Worm (Caenorhabditis elegans) whole organism, late embryonic: ENCODE data around the gene F31D5.1.

ENCODE experiments used
- T23F11.4 ChIP-seq: fragments of 200-800 bp; sonication (Bioruptor generic); optimal IDR thresholded peaks from 2 replicates; lab custom pipeline; 2018; ENCODE audit warnings: mild to moderate bottlenecking, missing genetic modification characterization, missing compliant biosample characterization
- ceh-2 ChIP-seq: sonication (generic microtip); optimal IDR thresholded peaks from 2 replicates; lab custom pipeline; 2016; ENCODE audit warnings: missing genotype, missing genetic modification characterization, missing compliant biosample characterization
- ceh-22 ChIP-seq: sonication (generic microtip); optimal IDR thresholded peaks from 2 replicates; lab custom pipeline; 2017; ENCODE audit warnings: missing biosample characterization, missing genetic modification characterization
- elt-4 ChIP-seq: sonication (generic microtip); optimal IDR thresholded peaks from 2 replicates; lab custom pipeline; 2016; ENCODE audit warnings: missing genetic modification characterization, missing compliant biosample characterization
- hlh-8 ChIP-seq: sonication (generic microtip); optimal IDR thresholded peaks from 2 replicates; lab custom pipeline; 2016; ENCODE audit warnings: missing genotype, missing genetic modification characterization, missing compliant biosample characterization
- lim-6 ChIP-seq: sonication (generic microtip); optimal IDR thresholded peaks from 2 replicates; lab custom pipeline; 2016; ENCODE audit warnings: missing genetic modification characterization, missing compliant biosample characterization
- lin-11 ChIP-seq: fragments of 200-800 bp; sonication (Bioruptor generic); optimal IDR thresholded peaks from 2 replicates; lab custom pipeline; 2018; ENCODE audit warnings: mild to moderate bottlenecking, missing genetic modification characterization, missing compliant biosample characterization
- pha-4 ChIP-seq: fragments of 150-350 bp; optimal IDR thresholded peaks from 2 replicates; lab custom pipeline; 2018; ENCODE audit warnings: missing biosample characterization, missing genetic modification reagents, missing genetic modification characterization
- sox-2 ChIP-seq: fragments of 200-800 bp; sonication (Bioruptor generic); IDR thresholded peaks from 2 replicates; pipeline ENCODE4 v1.3.6; 2022; ENCODE audit warnings: missing genetic modification reagents, missing genetic modification characterization, missing compliant biosample characterization
- unc-3 ChIP-seq, 2 experiments: fragments of 200-800 bp in 1 of 2; sonication (Bioruptor generic) in 1 of 2; sonication (generic microtip) in 1 of 2; conservative IDR thresholded peaks in 1 of 2; optimal IDR thresholded peaks in 1 of 2; 2 replicates each; pipeline versions ENCODE4 v1.3.6 to Lab custom; 2016 to 2022; ENCODE audit warnings: missing compliant biosample characterization in 2 of 2, missing genetic modification characterization in 2 of 2, missing genetic modification reagents in 1 of 2

DNA sequence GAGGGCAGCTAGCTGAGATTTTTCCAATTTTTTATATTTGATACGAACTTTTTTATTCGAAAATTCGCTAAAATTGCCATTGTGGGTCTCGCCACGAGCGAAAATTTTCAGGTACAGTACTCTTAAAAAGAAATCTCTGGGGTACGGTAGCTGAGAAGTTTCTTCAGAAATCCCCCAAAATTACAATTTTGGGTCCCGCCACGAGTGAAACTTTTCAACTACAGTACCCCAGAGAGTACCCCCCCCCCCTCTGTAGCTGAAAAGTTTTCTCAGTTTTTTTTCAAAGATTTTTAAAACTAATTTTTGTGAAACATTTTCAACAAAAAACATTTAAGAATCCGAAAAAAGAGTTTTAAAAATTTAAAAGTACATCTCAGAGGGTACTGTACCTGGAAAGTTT, 25.8 kb downstream of the F31D5.1 start:
- TF ChIP-seq ceh-2 (tag; lab: Kevin White, UChicago) (no peak), lin-11 (tag; lab: Kevin White, UChicago) (no peak), unc-3 (GFP tag; conservative IDR thresholded peaks at IDR 0.05; lab: Robert Waterston, UW) (no peak), unc-3 (tag; optimal IDR thresholded peaks at IDR 0.05; lab: Kevin White, UChicago) (no peak), T23F11.4 (GFP tag; lab: Kevin White, UChicago) (no peak), hlh-8 (tag; lab: Kevin White, UChicago) (no peak), lim-6 (tag; lab: Kevin White, UChicago) (no peak), elt-4 (no peak), ceh-22 (tag; lab: Kevin White, UChicago) (no peak), pha-4 (no peak), sox-2 (GFP tag; lab: Robert Waterston, UW) (no peak)
